Fruit fly (Drosophila melanogaster): ENCODE results near the gene slp2.

slp2 gene

DNA sequence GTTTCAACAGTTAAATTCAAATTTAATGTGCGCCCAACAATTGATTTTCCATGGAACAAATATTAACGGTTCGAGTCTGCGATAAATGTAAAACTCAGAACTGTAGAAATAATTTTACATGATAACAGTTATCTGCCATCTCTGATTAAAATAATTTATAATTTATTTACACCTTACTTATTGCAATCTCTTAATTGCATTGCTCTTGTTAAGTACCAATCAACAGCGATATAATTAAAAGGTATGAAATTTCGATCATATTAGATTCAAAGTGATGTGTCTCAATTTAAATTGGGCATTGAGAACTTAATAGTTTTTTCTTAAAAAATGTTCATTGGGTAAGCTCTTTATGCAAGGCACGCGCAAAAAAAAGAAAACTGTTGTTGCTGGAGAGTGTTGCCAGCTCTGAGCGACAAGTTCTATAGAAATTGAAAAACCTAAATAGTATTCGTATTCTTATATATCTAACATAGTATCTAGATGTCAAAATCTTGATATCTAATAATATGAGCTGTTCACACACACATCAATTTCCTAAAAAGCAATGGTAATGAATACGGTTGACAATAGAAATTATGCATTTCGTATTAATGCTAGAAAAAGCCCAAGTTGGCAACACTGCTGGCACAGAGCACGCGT lies 33.7 kb upstream of the slp2 start (continued):
- TF ChIP-seq CG7271 (tag; optimal IDR thresholded peaks at IDR 0.05) (no peak), nau (GFP tag; optimal IDR thresholded peaks at IDR 0.05) (no peak), HLH4C (GFP tag; IDR thresholded peaks at IDR 0.05; ENCODE audit: partially characterized antibody) (no peak), CG3163 (GFP tag; optimal IDR thresholded peaks at IDR 0.05) (peak; percentile 45), CG10565 (GFP tag; optimal IDR thresholded peaks at IDR 0.05) (peak; percentile 10), Ravus (GFP tag; IDR thresholded peaks at IDR 0.05) (no peak), CG2202 (tag; optimal IDR thresholded peaks at IDR 0.05) (peak; percentile 18), CG10321 (GFP tag; IDR thresholded peaks at IDR 0.05) (peak; percentile 51; the same call in 1 of the 2 replicates), H2.0 (GFP tag; IDR thresholded peaks at IDR 0.05) (peak; percentile 54; the same call in 1 of the 2 replicates), shn (GFP tag; optimal IDR thresholded peaks at IDR 0.05) (peak; percentile 34), mirr (GFP tag; optimal IDR thresholded peaks at IDR 0.05) (peak; percentile 9), hth (optimal IDR thresholded peaks at IDR 0.05) (no peak), CG12219 (GFP tag; optimal IDR thresholded peaks at IDR 0.05) (peak; percentile 55), CG4282 (GFP tag; optimal IDR thresholded peaks at IDR 0.05) (no peak), dm (GFP tag; optimal IDR thresholded peaks at IDR 0.05) (no peak), CG1233 (GFP tag; optimal IDR thresholded peaks at IDR 0.05) (peak; percentile 60), dpn (GFP tag; optimal IDR thresholded peaks at IDR 0.05) (peak; percentile 56 to 58), CG7786 (GFP tag; optimal IDR thresholded peaks at IDR 0.05) (peak; percentile 53), pan (optimal IDR thresholded peaks at IDR 0.05) (no peak), pan (GFP tag; optimal IDR thresholded peaks at IDR 0.05 in 1 of 2, IDR thresholded peaks at IDR 0.05 in 1 of 2) (peak in 1 of 2 experiments; percentile 71), pfk (GFP tag; optimal IDR thresholded peaks at IDR 0.05) (no peak), CG6854 (GFP tag; optimal IDR thresholded peaks at IDR 0.05) (peak; percentile 51), CG8388 (GFP tag; optimal IDR thresholded peaks at IDR 0.05) (no peak), CG3065 (GFP tag; optimal IDR thresholded peaks at IDR 0.05) (no peak), bcd (GFP tag; optimal IDR thresholded peaks at IDR 0.05) (peak; percentile 54)

DNA sequence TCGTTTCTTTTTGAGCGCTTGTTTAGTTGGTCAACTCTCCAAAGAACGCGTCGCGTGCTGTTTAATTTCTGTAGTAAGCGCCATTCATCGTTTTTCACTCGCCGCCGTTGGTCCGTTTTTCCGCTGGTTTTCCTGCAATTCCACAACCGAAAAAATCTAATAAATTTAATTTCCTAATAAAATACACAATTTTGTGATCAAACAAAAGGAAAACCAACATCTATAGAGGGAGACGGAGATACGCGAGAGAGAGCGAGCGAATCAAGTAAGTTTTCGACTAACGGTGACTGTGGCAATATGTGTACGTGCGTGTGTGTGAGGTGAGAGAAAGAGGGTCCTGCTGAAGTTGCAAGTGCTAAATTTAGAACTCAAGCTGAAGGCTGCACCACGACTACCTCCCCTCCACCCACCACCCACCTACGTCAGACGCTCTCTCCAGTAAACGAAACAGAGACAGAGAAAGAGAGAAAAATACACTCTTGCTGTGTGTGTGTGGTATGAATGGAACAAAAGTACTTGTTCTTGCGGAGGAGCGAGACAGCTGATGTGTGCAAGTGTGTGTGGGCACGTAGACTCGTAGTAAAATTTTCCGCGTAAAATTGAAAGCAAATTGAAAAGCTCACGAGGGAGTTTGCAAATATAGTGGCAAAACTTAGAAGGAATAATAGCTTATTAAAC lies 33.0 kb upstream of the slp2 start, which contains the start of gene Reph:
Gene Reph (plus strand): TSS at position 80 of the 678 bp plus-strand sequence.
- TF ChIP-seq nmo (GFP tag; optimal IDR thresholded peaks at IDR 0.05): peak; percentile 4
- peak; percentile 24 for TF ChIP-seq zfh2 (GFP tag; optimal IDR thresholded peaks at IDR 0.05)
- TF ChIP-seq CG7786 (GFP tag; optimal IDR thresholded peaks at IDR 0.05): peak; percentile 5
- no peak for TF ChIP-seq lov (optimal IDR thresholded peaks at IDR 0.05)
- TF ChIP-seq lov (GFP tag; IDR thresholded peaks at IDR 0.05): 0 out of 3 replicates have a peak, but pooled peaks have one; percentile 31
- TF ChIP-seq tap (tag; optimal IDR thresholded peaks at IDR 0.05): no peak
- TF ChIP-seq Hand (GFP tag; optimal IDR thresholded peaks at IDR 0.05): peak; percentile 32
- TF ChIP-seq CG13287 (GFP tag; IDR thresholded peaks at IDR 0.05; ENCODE audit: partially characterized antibody): 0 out of 2 replicates have a peak, but pooled peaks have one; percentile 21
- no peak for TF ChIP-seq CG32772 (GFP tag; IDR thresholded peaks at IDR 0.05)
- TF ChIP-seq CG34376 (GFP tag; optimal IDR thresholded peaks at IDR 0.05): no peak
- peak; percentile 20 for TF ChIP-seq fu2 (GFP tag; optimal IDR thresholded peaks at IDR 0.05)
- peak; percentile 49 for TF ChIP-seq CrebB (tag; optimal IDR thresholded peaks at IDR 0.05)
- TF ChIP-seq lab (GFP tag; optimal IDR thresholded peaks at IDR 0.05): peak; percentile 69
- peak; percentile 17 for TF ChIP-seq YL-1 (GFP tag; optimal IDR thresholded peaks at IDR 0.05)
- peak; percentile 27 for TF ChIP-seq nerfin-1 (tag; optimal IDR thresholded peaks at IDR 0.05)
- TF ChIP-seq CG3407 (GFP tag; optimal IDR thresholded peaks at IDR 0.05): no peak
- peak; percentile 57 for TF ChIP-seq CG12071 (GFP tag; optimal IDR thresholded peaks at IDR 0.05)
- TF ChIP-seq dpn (GFP tag; optimal IDR thresholded peaks at IDR 0.05): peak in 1 of 2 experiments; percentile 16
- TF ChIP-seq HLHmδ (GFP tag; optimal IDR thresholded peaks at IDR 0.05): peak; percentile 61
- TF ChIP-seq CG15514 (GFP tag; optimal IDR thresholded peaks at IDR 0.05): peak; percentile 50
- no peak for TF ChIP-seq CG43689 (GFP tag; IDR thresholded peaks at IDR 0.05)
- peak; percentile 53; the same call in 1 of the 3 replicates for TF ChIP-seq CG11456 (GFP tag; IDR thresholded peaks at IDR 0.05)
- 0 out of 2 replicates have a peak, but pooled peaks have one; percentile 37 for TF ChIP-seq CG16779 (GFP tag; IDR thresholded peaks at IDR 0.05)
- TF ChIP-seq Nf-YC (tag; optimal IDR thresholded peaks at IDR 0.05): peak; percentile 2
- peak; percentile 51 for TF ChIP-seq CG7987 (GFP tag; optimal IDR thresholded peaks at IDR 0.05)
